Worm (Caenorhabditis elegans) whole organism, midembryonic: ENCODE measurements around the gene sysm-1.

Experiments used
- flt-1 ChIP-seq: fragments of 200-800 bp; sonication (Bioruptor generic); IDR thresholded peaks from 2 replicates; pipeline ENCODE4 v1.3.6; 2022; ENCODE audit warnings: missing genetic modification characterization, missing compliant biosample characterization
- klf-2 ChIP-seq: fragments of 200-800 bp; sonication (Bioruptor generic); conservative IDR thresholded peaks from 2 replicates; pipeline ENCODE4 v1.3.6; 2022; ENCODE audit warnings: missing genetic modification reagents, missing genetic modification characterization, missing compliant biosample characterization
- med-1 ChIP-seq: sonication (generic microtip); optimal IDR thresholded peaks from 2 replicates; lab custom pipeline; 2017; ENCODE audit warnings: missing genetic modification characterization, mild to moderate bottlenecking, missing compliant biosample characterization, antibody characterized with exemption, missing genetic modification reagents; ENCODE audit not compliant: insufficient read depth
- ref-1 ChIP-seq: fragments of 200-800 bp; sonication (Bioruptor generic); conservative IDR thresholded peaks from 2 replicates; pipeline ENCODE4 v1.3.6; 2022; ENCODE audit warnings: missing genetic modification reagents, missing genetic modification characterization, missing compliant biosample characterization
- tab-1 ChIP-seq: fragments of 200-800 bp; sonication (Bioruptor generic); IDR thresholded peaks from 2 replicates; pipeline ENCODE4 v1.3.6; 2022; ENCODE audit warnings: missing genetic modification characterization, missing compliant biosample characterization

- TF ChIP-seq flt-1 (GFP tag; lab: Robert Waterston, UW) (peak; percentile 69; the same call in 1 of the 2 replicates), tab-1 (GFP tag; lab: Robert Waterston, UW) (no peak), klf-2 (GFP tag; lab: Robert Waterston, UW) (no peak), med-1 (GFP tag; lab: Kevin White, UChicago) (no peak), ref-1 (GFP tag; lab: Robert Waterston, UW) (no peak)
Measured at ce11 chrII:9054604-9055003, 28.4 kb downstream of the sysm-1 start, which contains the start of gene chmp-7.
